Worm (Caenorhabditis elegans) whole organism, mixed stage, embryonic: ENCODE measurements around the gene R04E5.7.

Source experiments
- M03D4.4 ChIP-seq: sonication (generic microtip); optimal IDR thresholded peaks from 2 replicates; lab custom pipeline; 2017; ENCODE audit warnings: mild to moderate bottlenecking, missing genetic modification characterization, missing compliant biosample characterization
- bed-3 ChIP-seq: fragments of 200-800 bp; sonication (Bioruptor generic); optimal IDR thresholded peaks from 3 replicates; lab custom pipeline; 2018; ENCODE audit warnings: mild to moderate bottlenecking, missing genetic modification characterization, moderate library complexity, missing compliant biosample characterization
- blmp-1 ChIP-seq: fragments of 150-350 bp; optimal IDR thresholded peaks from 2 replicates; lab custom pipeline; 2014; ENCODE audit warnings: missing biosample characterization, missing genetic modification characterization
- ceh-39 ChIP-seq: fragments of 150-350 bp; optimal IDR thresholded peaks from 2 replicates; lab custom pipeline; 2014; ENCODE audit warnings: missing biosample characterization, missing genetic modification characterization
- ceh-43 ChIP-seq: fragments of 200-800 bp; sonication (Bioruptor generic); optimal IDR thresholded peaks from 2 replicates; lab custom pipeline; 2018; ENCODE audit warnings: mild to moderate bottlenecking, missing genetic modification characterization, moderate library complexity, missing compliant biosample characterization
- ceh-83 ChIP-seq: fragments of 200-800 bp; sonication (Bioruptor generic); optimal IDR thresholded peaks from 2 replicates; lab custom pipeline; 2018; ENCODE audit warnings: mild to moderate bottlenecking, missing genetic modification characterization, missing compliant biosample characterization
- ces-1 ChIP-seq: fragments of 150-350 bp; optimal IDR thresholded peaks from 2 replicates; lab custom pipeline; 2014; ENCODE audit warnings: missing biosample characterization, missing genetic modification reagents, missing genetic modification characterization
- cnd-1 ChIP-seq: fragments of 200-800 bp; sonication (Bioruptor generic); optimal IDR thresholded peaks from 2 replicates; lab custom pipeline; 2018; ENCODE audit warnings: mild to moderate bottlenecking, missing genetic modification characterization, missing compliant biosample characterization
- drap-1 ChIP-seq: fragments of 200-800 bp; sonication (Bioruptor generic); optimal IDR thresholded peaks from 3 replicates; lab custom pipeline; 2018; ENCODE audit warnings: mild to moderate bottlenecking, missing genetic modification characterization, missing compliant biosample characterization
- elt-1 ChIP-seq: sonication (generic microtip); optimal IDR thresholded peaks from 2 replicates; lab custom pipeline; 2017; ENCODE audit warnings: missing genetic modification characterization, mild to moderate bottlenecking, missing compliant biosample characterization, antibody characterized with exemption, moderate library complexity, borderline replicate concordance; ENCODE audit not compliant: insufficient read depth
- elt-3 ChIP-seq: fragments of 150-350 bp; optimal IDR thresholded peaks from 2 replicates; lab custom pipeline; 2014; ENCODE audit warnings: missing biosample characterization, missing genetic modification characterization
- flh-1 ChIP-seq: fragments of 200-800 bp; sonication (Bioruptor generic); optimal IDR thresholded peaks from 2 replicates; lab custom pipeline; 2018; ENCODE audit warnings: mild to moderate bottlenecking, missing genetic modification characterization, moderate library complexity, missing compliant biosample characterization
- ham-2 ChIP-seq: fragments of 200-800 bp; sonication (Bioruptor generic); optimal IDR thresholded peaks from 2 replicates; lab custom pipeline; 2018; ENCODE audit warnings: mild to moderate bottlenecking, missing genetic modification characterization, missing compliant biosample characterization
- hlh-1 ChIP-seq: fragments of 150-350 bp; optimal IDR thresholded peaks from 2 replicates; lab custom pipeline; 2014; ENCODE audit warnings: missing biosample characterization, missing genetic modification reagents, missing genetic modification characterization
- lin-13 ChIP-seq: fragments of 150-350 bp; optimal IDR thresholded peaks from 2 replicates; lab custom pipeline; 2014; ENCODE audit warnings: missing biosample characterization, missing genetic modification characterization
- lin-32 ChIP-seq: fragments of 200-800 bp; sonication (Bioruptor generic); optimal IDR thresholded peaks from 2 replicates; lab custom pipeline; 2018; ENCODE audit warnings: mild to moderate bottlenecking, missing genetic modification characterization, missing compliant biosample characterization
- lsy-2 ChIP-seq: fragments of 150-350 bp; optimal IDR thresholded peaks from 2 replicates; lab custom pipeline; 2014; ENCODE audit warnings: missing biosample characterization, missing genetic modification characterization
- mab-5 ChIP-seq: fragments of 150-350 bp; optimal IDR thresholded peaks from 2 replicates; lab custom pipeline; 2014; ENCODE audit warnings: missing biosample characterization, missing genetic modification characterization
- mep-1 ChIP-seq: fragments of 150-350 bp; optimal IDR thresholded peaks from 2 replicates; lab custom pipeline; 2017; ENCODE audit warnings: missing biosample characterization, missing genetic modification reagents, missing genetic modification characterization, inconsistent platforms
- mls-2 ChIP-seq: sonication (generic microtip); optimal IDR thresholded peaks from 2 replicates; lab custom pipeline; 2016; ENCODE audit warnings: mild to moderate bottlenecking, missing genetic modification characterization, moderate library complexity, missing compliant biosample characterization
- nhr-12 ChIP-seq: fragments of 150-350 bp; optimal IDR thresholded peaks from 2 replicates; lab custom pipeline; 2014; ENCODE audit warnings: missing biosample characterization, missing genetic modification characterization
- nhr-2 ChIP-seq: fragments of 150-350 bp; optimal IDR thresholded peaks from 2 replicates; lab custom pipeline; 2014; ENCODE audit warnings: missing biosample characterization, missing genetic modification characterization
- nhr-237 ChIP-seq: fragments of 150-350 bp; optimal IDR thresholded peaks from 2 replicates; lab custom pipeline; 2014; ENCODE audit warnings: missing biosample characterization, missing genetic modification characterization
- nhr-28 ChIP-seq: fragments of 150-350 bp; optimal IDR thresholded peaks from 2 replicates; lab custom pipeline; 2014; ENCODE audit warnings: missing biosample characterization, missing genetic modification characterization
- nhr-76 ChIP-seq: sonication (generic microtip); optimal IDR thresholded peaks from 2 replicates; lab custom pipeline; 2017; ENCODE audit warnings: missing biosample characterization, missing genetic modification characterization
- pha-4 ChIP-seq: fragments of 150-350 bp; optimal IDR thresholded peaks from 2 replicates; lab custom pipeline; 2018; ENCODE audit warnings: missing biosample characterization, missing genetic modification reagents, missing genetic modification characterization
- sem-2 ChIP-seq: fragments of 200-800 bp; sonication (Bioruptor generic); optimal IDR thresholded peaks from 2 replicates; lab custom pipeline; 2018; ENCODE audit warnings: mild to moderate bottlenecking, missing genetic modification characterization, missing compliant biosample characterization
- snpc-4 ChIP-seq: fragments of 150-350 bp; optimal IDR thresholded peaks from 2 replicates; lab custom pipeline; 2014; ENCODE audit warnings: missing biosample characterization, missing genetic modification characterization
- sptf-1 ChIP-seq: sonication (generic microtip); optimal IDR thresholded peaks from 2 replicates; lab custom pipeline; 2017; ENCODE audit warnings: mild to moderate bottlenecking, missing genetic modification characterization, moderate library complexity, missing compliant biosample characterization
- tbx-8 ChIP-seq: fragments of 200-800 bp; sonication (Bioruptor generic); optimal IDR thresholded peaks from 2 replicates; lab custom pipeline; 2018; ENCODE audit warnings: mild to moderate bottlenecking, missing genetic modification characterization, moderate library complexity, missing compliant biosample characterization
- unc-120 ChIP-seq: sonication (generic microtip); optimal IDR thresholded peaks from 2 replicates; lab custom pipeline; 2017; ENCODE audit warnings: missing genetic modification characterization, missing compliant biosample characterization; ENCODE audit not compliant: poor library complexity, severe bottlenecking
- unc-39 ChIP-seq: fragments of 150-350 bp; optimal IDR thresholded peaks from 2 replicates; lab custom pipeline; 2014; ENCODE audit warnings: missing biosample characterization, missing genetic modification characterization
- unc-62 ChIP-seq: fragments of 150-350 bp; optimal IDR thresholded peaks from 2 replicates; lab custom pipeline; 2014; ENCODE audit warnings: missing biosample characterization, missing genetic modification reagents, missing genetic modification characterization
- zip-8 ChIP-seq: fragments of 150-350 bp; optimal IDR thresholded peaks from 2 replicates; lab custom pipeline; 2014; ENCODE audit warnings: missing biosample characterization, missing genetic modification characterization
- ztf-11 ChIP-seq: fragments of 150-350 bp; optimal IDR thresholded peaks from 2 replicates; lab custom pipeline; 2014; ENCODE audit warnings: missing biosample characterization, missing genetic modification characterization

The R04E5.7 gene

ce11 chrX:8796699-8797282 lies at the start of gene R04E5.7:
TSS of gene R04E5.7 (minus strand) at chrX:8797262.
- TF ChIP-seq cnd-1 (tag; lab: Kevin White, UChicago) (peak; percentile 17), lin-13 (tag; lab: Kevin White, UChicago) (no peak), blmp-1 (tag; lab: Kevin White, UChicago) (no peak), ceh-43 (no peak), nhr-76 (tag; lab: Kevin White, UChicago) (no peak), elt-1 (no peak), drap-1 (GFP tag; lab: Kevin White, UChicago) (no peak), mls-2 (tag; lab: Kevin White, UChicago) (no peak), nhr-2 (no peak), bed-3 (no peak), elt-3 (tag; lab: Kevin White, UChicago) (no peak), nhr-237 (no peak), sem-2 (peak; percentile 19), tbx-8 (no peak), M03D4.4 (tag; lab: Kevin White, UChicago) (no peak), ceh-39 (tag; lab: Kevin White, UChicago) (no peak), unc-62 (no peak), snpc-4 (tag; lab: Kevin White, UChicago) (no peak), lin-32 (GFP tag; lab: Kevin White, UChicago) (no peak), flh-1 (no peak), lsy-2 (tag; lab: Kevin White, UChicago) (no peak), hlh-1 (tag; lab: Kevin White, UChicago) (no peak), ham-2 (GFP tag; lab: Kevin White, UChicago) (no peak), ztf-11 (tag; lab: Kevin White, UChicago) (no peak), ceh-83 (peak; percentile 50), nhr-12 (tag; lab: Kevin White, UChicago) (no peak), unc-39 (tag; lab: Kevin White, UChicago) (no peak), sptf-1 (tag; lab: Kevin White, UChicago) (no peak), ces-1 (GFP tag; lab: Kevin White, UChicago) (peak; percentile 32), pha-4 (tag; lab: Kevin White, UChicago) (no peak), nhr-28 (tag; lab: Kevin White, UChicago) (no peak), mab-5 (tag; lab: Kevin White, UChicago) (no peak), mep-1 (tag; lab: Kevin White, UChicago) (no peak), unc-120 (tag; lab: Kevin White, UChicago) (no peak), zip-8 (tag; lab: Kevin White, UChicago) (no peak)

- TF ChIP-seq ztf-11 (tag; lab: Kevin White, UChicago) = no peak
- TF ChIP-seq ceh-83 = no peak
- no peak for TF ChIP-seq mep-1 (tag; lab: Kevin White, UChicago)
- no peak for TF ChIP-seq ceh-39 (tag; lab: Kevin White, UChicago)
- no peak for TF ChIP-seq sem-2
- no peak for TF ChIP-seq flh-1
- TF ChIP-seq lsy-2 (tag; lab: Kevin White, UChicago) = no peak
- no peak for TF ChIP-seq ceh-43
- TF ChIP-seq drap-1 (GFP tag; lab: Kevin White, UChicago) = no peak
- TF ChIP-seq elt-3 (tag; lab: Kevin White, UChicago) = no peak
- no peak for TF ChIP-seq hlh-1 (tag; lab: Kevin White, UChicago)
- TF ChIP-seq pha-4 (tag; lab: Kevin White, UChicago) = no peak
- no peak for TF ChIP-seq sptf-1 (tag; lab: Kevin White, UChicago)
- no peak for TF ChIP-seq ces-1 (GFP tag; lab: Kevin White, UChicago)
These were observed 49.6 kb upstream of the R04E5.7 start, which contains the start of gene C28G1.10 for ce11 chrX:8846447-8847237. TSS of gene C28G1.10 (plus strand) at chrX:8847122.

- TF ChIP-seq ceh-83 (no peak), cnd-1 (tag; lab: Kevin White, UChicago) (no peak), blmp-1 (tag; lab: Kevin White, UChicago) (no peak), ham-2 (GFP tag; lab: Kevin White, UChicago) (no peak), pha-4 (tag; lab: Kevin White, UChicago) (no peak), mep-1 (tag; lab: Kevin White, UChicago) (no peak), lsy-2 (tag; lab: Kevin White, UChicago) (no peak), lin-32 (GFP tag; lab: Kevin White, UChicago) (no peak), hlh-1 (tag; lab: Kevin White, UChicago) (no peak), zip-8 (tag; lab: Kevin White, UChicago) (no peak), unc-39 (tag; lab: Kevin White, UChicago) (no peak), mab-5 (tag; lab: Kevin White, UChicago) (no peak), unc-120 (tag; lab: Kevin White, UChicago) (no peak), drap-1 (GFP tag; lab: Kevin White, UChicago) (no peak), nhr-12 (tag; lab: Kevin White, UChicago) (no peak), nhr-2 (no peak)
These were observed 46.9 kb upstream of the R04E5.7 start, which contains the start of gene ubc-23 for ce11 chrX:8843988-8844387. TSS of gene ubc-23 (plus strand) at chrX:8844288.
